Fruit fly (Drosophila melanogaster): ENCODE measurements around the gene ssp3.
A peak's percentile ranks its signal among the peaks of the same experiment; 100 is the strongest.

dm6 chr2L:18946636-18947514, 3.1 kb upstream of the ssp3 start:
- TF ChIP-seq EcR (GFP tag; optimal IDR thresholded peaks at IDR 0.05) (peak; percentile 85), CG15710 (tag; optimal IDR thresholded peaks at IDR 0.05) (peak; percentile 95), CG34367 (tag; optimal IDR thresholded peaks at IDR 0.05) (peak; percentile 81), CG14655 (GFP tag; optimal IDR thresholded peaks at IDR 0.05) (peak; percentile 89), CG17806 (tag; optimal IDR thresholded peaks at IDR 0.05) (peak; percentile 87), Ets98B (GFP tag; IDR thresholded peaks at IDR 0.05) (no peak), D1 (tag; optimal IDR thresholded peaks at IDR 0.05) (peak; percentile 87)
